Fruit fly (Drosophila melanogaster) whole organism, embryonic: ENCODE data around the gene CG42307.

Experiments used
- B-H2 ChIP-seq: fragments of 200-800 bp; sonication (Bioruptor generic); optimal IDR thresholded peaks from 2 replicates; lab custom pipeline; 2018; ENCODE audit warnings: missing biosample characterization, mild to moderate bottlenecking, missing genetic modification characterization
- CG10147 ChIP-seq: fragments of 200-800 bp; sonication (Bioruptor generic); optimal IDR thresholded peaks from 2 replicates; lab custom pipeline; 2019; ENCODE audit warnings: missing biosample characterization, mild to moderate bottlenecking, missing genetic modification characterization, moderate library complexity
- CG10543 ChIP-seq: fragments of 200-800 bp; sonication (Bioruptor generic); optimal IDR thresholded peaks from 3 replicates; lab custom pipeline; 2017; ENCODE audit warnings: missing biosample characterization, mild to moderate bottlenecking, missing genetic modification characterization, moderate library complexity
- CG11247 ChIP-seq: fragments of 200-800 bp; sonication (Bioruptor generic); IDR thresholded peaks from 2 replicates; pipeline ENCODE4 v1.3.6; 2022; ENCODE audit warnings: missing biosample characterization, missing genetic modification characterization
- CG11723 ChIP-seq: fragments of 200-800 bp; sonication (Bioruptor generic); optimal IDR thresholded peaks from 2 replicates; lab custom pipeline; 2017; ENCODE audit warnings: missing biosample characterization, mild to moderate bottlenecking, missing genetic modification characterization
- CG12942 ChIP-seq: fragments of 200-800 bp; sonication (Bioruptor generic); optimal IDR thresholded peaks from 3 replicates; lab custom pipeline; 2016; ENCODE audit warnings: missing biosample characterization, missing genetic modification characterization
- CG17328 ChIP-seq: fragments of 200-800 bp; sonication (Bioruptor generic); IDR thresholded peaks from 2 replicates; pipeline ENCODE4 v1.3.6; 2022; ENCODE audit warnings: missing biosample characterization, missing genetic modification characterization
- CG17385 ChIP-seq: fragments of 200-800 bp; sonication (Bioruptor generic); optimal IDR thresholded peaks from 3 replicates; lab custom pipeline; 2018; ENCODE audit warnings: missing biosample characterization, mild to moderate bottlenecking, missing genetic modification characterization
- CG18262 ChIP-seq: fragments of 200-800 bp; optimal IDR thresholded peaks from 3 replicates; lab custom pipeline; 2019; ENCODE audit warnings: missing biosample characterization, mild to moderate bottlenecking, missing genetic modification characterization, moderate library complexity
- CG18619 ChIP-seq: fragments of 200-800 bp; sonication (Bioruptor generic); optimal IDR thresholded peaks from 3 replicates; lab custom pipeline; 2017; ENCODE audit warnings: missing biosample characterization, mild to moderate bottlenecking, missing genetic modification characterization
- CG2116 ChIP-seq: fragments of 200-800 bp; sonication (Bioruptor generic); optimal IDR thresholded peaks from 3 replicates; lab custom pipeline; 2018; ENCODE audit warnings: missing biosample characterization, mild to moderate bottlenecking, missing genetic modification characterization
- CG2129 ChIP-seq: fragments of 200-800 bp; sonication (Bioruptor generic); IDR thresholded peaks from 2 replicates; pipeline ENCODE4 v1.3.6; 2022; ENCODE audit warnings: missing biosample characterization, missing genetic modification characterization; ENCODE audit not compliant: partially characterized antibody
- CG3726 ChIP-seq: fragments of 200-800 bp; sonication (Bioruptor generic); IDR thresholded peaks from 3 replicates; pipeline ENCODE4, ENCODE4 v1.3.6; 2022; ENCODE audit warnings: missing biosample characterization, missing genetic modification characterization
- CG4424 ChIP-seq: fragments of 200-800 bp; sonication (Bioruptor generic); optimal IDR thresholded peaks from 3 replicates; lab custom pipeline; 2016; ENCODE audit warnings: missing biosample characterization, missing genetic modification characterization
- CG4820 ChIP-seq: fragments of 200-800 bp; sonication (Bioruptor generic); optimal IDR thresholded peaks from 3 replicates; lab custom pipeline; 2016; ENCODE audit warnings: missing biosample characterization, missing genetic modification characterization
- CG5953 ChIP-seq: fragments of 200-800 bp; sonication (Bioruptor generic); IDR thresholded peaks from 2 replicates; pipeline ENCODE4 v1.3.6; 2022; ENCODE audit warnings: missing biosample characterization, missing genetic modification characterization
- CG9817 ChIP-seq: fragments of 200-800 bp; sonication (Bioruptor generic); optimal IDR thresholded peaks from 2 replicates; lab custom pipeline; 2018; ENCODE audit warnings: missing biosample characterization, mild to moderate bottlenecking, missing genetic modification characterization, moderate library complexity
- CG9932 ChIP-seq: fragments of 200-800 bp; sonication (Bioruptor generic); IDR thresholded peaks from 2 replicates; pipeline ENCODE4 v1.3.6; 2022; ENCODE audit warnings: missing biosample characterization, missing genetic modification characterization
- Chrac-16 ChIP-seq: fragments of 200-800 bp; sonication (Bioruptor generic); optimal IDR thresholded peaks from 3 replicates; lab custom pipeline; 2016; ENCODE audit warnings: missing biosample characterization, missing genetic modification characterization
- Doc2 ChIP-seq: fragments of 200-800 bp; sonication (Bioruptor generic); IDR thresholded peaks from 2 replicates; pipeline ENCODE4 v1.3.6; 2022; ENCODE audit warnings: missing biosample characterization, missing genetic modification characterization
- Eip74EF ChIP-seq, 2 experiments: fragments of 200-800 bp in 1 of 2; fragments of >200 bp in 1 of 2; sonication (Bioruptor generic) in 1 of 2; optimal IDR thresholded peaks; 2 replicates each; lab custom pipeline; 2017 to 2019; ENCODE audit warnings: missing biosample characterization in 2 of 2, missing genetic modification characterization in 2 of 2, mild to moderate bottlenecking in 1 of 2, moderate library complexity in 1 of 2
- HLH54F ChIP-seq: fragments of 200-800 bp; sonication (Bioruptor generic); optimal IDR thresholded peaks from 3 replicates; lab custom pipeline; 2016; ENCODE audit warnings: missing biosample characterization, missing genetic modification characterization
- Hand ChIP-seq: fragments of 200-800 bp; sonication (Bioruptor generic); optimal IDR thresholded peaks from 2 replicates; lab custom pipeline; 2017; ENCODE audit warnings: mild to moderate bottlenecking, missing biosample characterization, missing genetic modification reagents, missing genetic modification characterization
- Hey ChIP-seq: fragments of 200-800 bp; sonication (Bioruptor generic); optimal IDR thresholded peaks from 3 replicates; lab custom pipeline; 2018; ENCODE audit warnings: missing biosample characterization, mild to moderate bottlenecking, missing genetic modification characterization
- HmgD ChIP-seq: fragments of 200-800 bp; sonication (Bioruptor generic); optimal IDR thresholded peaks from 3 replicates; lab custom pipeline; 2016; ENCODE audit warnings: missing biosample characterization, missing genetic modification characterization
- HmgZ ChIP-seq: fragments of 200-800 bp; sonication (Bioruptor generic); optimal IDR thresholded peaks from 2 replicates; lab custom pipeline; 2018; ENCODE audit warnings: missing biosample characterization, mild to moderate bottlenecking, missing genetic modification characterization
- Jarid2 ChIP-seq: fragments of 200-800 bp; sonication (Bioruptor generic); optimal IDR thresholded peaks from 3 replicates; lab custom pipeline; 2017; ENCODE audit warnings: mild to moderate bottlenecking, missing biosample characterization, missing genetic modification reagents, missing genetic modification characterization
- Lpt ChIP-seq: fragments of >200 bp; optimal IDR thresholded peaks from 2 replicates; lab custom pipeline; 2018; ENCODE audit warnings: missing biosample characterization, missing genetic modification characterization
- MESR4 ChIP-seq: fragments of 200-800 bp; sonication (Bioruptor generic); optimal IDR thresholded peaks from 2 replicates; lab custom pipeline; 2018; ENCODE audit warnings: missing biosample characterization, mild to moderate bottlenecking, missing genetic modification characterization, moderate library complexity
- Meics ChIP-seq: fragments of 200-800 bp; sonication (Bioruptor generic); optimal IDR thresholded peaks from 2 replicates; lab custom pipeline; 2017; ENCODE audit warnings: missing biosample characterization, mild to moderate bottlenecking, missing genetic modification characterization
- Poxn ChIP-seq: fragments of 200-800 bp; sonication (Bioruptor generic); IDR thresholded peaks from 2 replicates; pipeline ENCODE4 v1.3.6; 2022; ENCODE audit warnings: missing biosample characterization, missing genetic modification characterization
- Ravus ChIP-seq: fragments of 200-800 bp; sonication (Bioruptor generic); IDR thresholded peaks from 2 replicates; pipeline ENCODE4 v1.3.6; 2022; ENCODE audit warnings: missing biosample characterization, missing genetic modification characterization
- Vsx1 ChIP-seq: fragments of 200-800 bp; sonication (Bioruptor generic); optimal IDR thresholded peaks from 2 replicates; lab custom pipeline; 2017; ENCODE audit warnings: missing biosample characterization, mild to moderate bottlenecking, missing genetic modification characterization, missing genetic modification reagents
- ap ChIP-seq: fragments of 200-800 bp; sonication (Bioruptor generic); IDR thresholded peaks from 2 replicates; pipeline ENCODE4 v1.3.6; 2022; ENCODE audit warnings: missing biosample characterization, missing genetic modification characterization
- ara ChIP-seq: fragments of 200-800 bp; sonication (Bioruptor generic); IDR thresholded peaks from 2 replicates; pipeline ENCODE4 v1.3.6; 2022; ENCODE audit warnings: missing biosample characterization, missing genetic modification characterization
- ase ChIP-seq: fragments of 200-800 bp; sonication (Bioruptor generic); IDR thresholded peaks from 3 replicates; pipeline ENCODE4 v1.3.6; 2022; ENCODE audit warnings: missing biosample characterization, missing genetic modification characterization
- bab2 ChIP-seq: fragments of 200-800 bp; sonication (Bioruptor generic); optimal IDR thresholded peaks from 2 replicates; lab custom pipeline; 2016; ENCODE audit warnings: missing biosample characterization, missing genetic modification characterization
- bowl ChIP-seq: fragments of 200-800 bp; sonication (Bioruptor generic); IDR thresholded peaks from 2 replicates; pipeline ENCODE4 v1.3.6; 2022; ENCODE audit warnings: missing biosample characterization, missing genetic modification characterization
- br ChIP-seq: fragments of >200 bp; optimal IDR thresholded peaks from 2 replicates; lab custom pipeline; 2017
- da ChIP-seq: fragments of 200-800 bp; sonication (Bioruptor generic); optimal IDR thresholded peaks from 2 replicates; lab custom pipeline; 2016; ENCODE audit warnings: missing biosample characterization, missing genetic modification characterization
- dm ChIP-seq: fragments of 200-800 bp; sonication (Bioruptor generic); optimal IDR thresholded peaks from 3 replicates; lab custom pipeline; 2016; ENCODE audit warnings: missing biosample characterization, missing genetic modification characterization
- eyg ChIP-seq: fragments of 200-800 bp; sonication (Bioruptor generic); optimal IDR thresholded peaks from 3 replicates; lab custom pipeline; 2016; ENCODE audit warnings: missing biosample characterization, missing genetic modification characterization
- fd102C ChIP-seq: fragments of 200-800 bp; sonication (Bioruptor generic); optimal IDR thresholded peaks from 2 replicates; lab custom pipeline; 2018; ENCODE audit warnings: missing biosample characterization, mild to moderate bottlenecking, missing genetic modification characterization, moderate library complexity
- mld ChIP-seq: fragments of 200-800 bp; sonication (Bioruptor generic); IDR thresholded peaks from 3 replicates; pipeline ENCODE4 v1.3.6; 2022; ENCODE audit warnings: missing biosample characterization, missing genetic modification characterization; ENCODE audit not compliant: partially characterized antibody
- nau ChIP-seq: fragments of 200-800 bp; sonication (Bioruptor generic); optimal IDR thresholded peaks from 3 replicates; lab custom pipeline; 2017; ENCODE audit warnings: missing biosample characterization, mild to moderate bottlenecking, missing genetic modification characterization, missing genetic modification reagents
- p53 ChIP-seq: fragments of 200-800 bp; sonication (Bioruptor generic); optimal IDR thresholded peaks from 2 replicates; lab custom pipeline; 2016; ENCODE audit warnings: missing biosample characterization, missing genetic modification characterization
- prd ChIP-seq, 3 experiments: fragments of >200 bp in 2 of 3; fragments of 200-800 bp in 1 of 3; sonication (Bioruptor generic) in 1 of 3; optimal IDR thresholded peaks in 2 of 3; IDR thresholded peaks in 1 of 3; 2 replicates in 2 of 3; 3 replicates in 1 of 3; pipeline versions ENCODE4 v1.3.6 to Lab custom; 2017 to 2022; ENCODE audit warnings: missing biosample characterization in 1 of 3, missing genetic modification characterization in 1 of 3
- ranshi ChIP-seq: fragments of 200-800 bp; sonication (Bioruptor generic); IDR thresholded peaks from 2 replicates; pipeline ENCODE4 v1.3.6; 2022; ENCODE audit warnings: missing biosample characterization, missing genetic modification characterization
- schlank ChIP-seq: fragments of 200-800 bp; sonication (Bioruptor generic); optimal IDR thresholded peaks from 2 replicates; lab custom pipeline; 2018; ENCODE audit warnings: missing biosample characterization, mild to moderate bottlenecking, missing genetic modification characterization
- sima ChIP-seq: fragments of 200-800 bp; sonication (Bioruptor generic); optimal IDR thresholded peaks from 2 replicates; lab custom pipeline; 2016; ENCODE audit warnings: missing biosample characterization, missing genetic modification characterization
- tgo ChIP-seq: fragments of 200-800 bp; sonication (Bioruptor generic); IDR thresholded peaks from 3 replicates; pipeline ENCODE4 v1.3.6; 2022; ENCODE audit warnings: missing biosample characterization, missing genetic modification characterization

Gene CG42307

dm6 chr3L:7323348-7323747, 5.6 kb upstream of the CG42307 start, which contains the start of the genes RhoGEF4 and Rint1 (continued):
- TF ChIP-seq prd (optimal IDR thresholded peaks at IDR 0.05; lab: Kevin White, UChicago) (no peak), prd (GFP tag; IDR thresholded peaks at IDR 0.05; lab: Robert Waterston, UW) (peak; percentile 89), da (GFP tag; lab: Kevin White, UChicago) (peak; percentile 20), CG3726 (GFP tag; lab: Robert Waterston, UW) (no peak), Hand (GFP tag; lab: Kevin White, UChicago) (no peak), mld (GFP tag; lab: Robert Waterston, UW) (no peak), CG17328 (GFP tag; lab: Robert Waterston, UW) (peak; percentile 63), fd102C (GFP tag; lab: Kevin White, UChicago) (no peak), CG18619 (peak; percentile 62), br (lab: Kevin White, UChicago) (no peak), dm (GFP tag; lab: Kevin White, UChicago) (peak; percentile 37), Chrac-16 (GFP tag; lab: Kevin White, UChicago) (peak; percentile 85), sima (GFP tag; lab: Kevin White, UChicago) (no peak), Meics (GFP tag; lab: Kevin White, UChicago) (peak; percentile 38), B-H2 (GFP tag; lab: Kevin White, UChicago) (peak; percentile 10), p53 (GFP tag; lab: Kevin White, UChicago) (no peak), Hey (tag; lab: Kevin White, UChicago) (no peak), Poxn (GFP tag; lab: Robert Waterston, UW) (no peak), CG10543 (peak; percentile 5), CG12942 (GFP tag; lab: Kevin White, UChicago) (peak; percentile 64), MESR4 (GFP tag; lab: Kevin White, UChicago) (peak; percentile 28), eyg (GFP tag; lab: Kevin White, UChicago) (no peak), ara (GFP tag; lab: Robert Waterston, UW) (peak; percentile 73), HLH54F (GFP tag; lab: Kevin White, UChicago) (peak; percentile 57), bowl (GFP tag; lab: Robert Waterston, UW) (no peak), schlank (no peak), tgo (GFP tag; lab: Robert Waterston, UW) (peak; percentile 77), CG2129 (GFP tag; lab: Robert Waterston, UW) (no peak), HmgD (GFP tag; lab: Kevin White, UChicago) (no peak), ap (GFP tag; lab: Robert Waterston, UW) (peak; percentile 34; the same call in 1 of the 2 replicates), Doc2 (GFP tag; lab: Robert Waterston, UW) (no peak), nau (GFP tag; lab: Kevin White, UChicago) (no peak), CG17385 (GFP tag; lab: Kevin White, UChicago) (no peak), HmgZ (peak; percentile 85), Ravus (no peak), CG18262 (peak; percentile 59), bab2 (GFP tag; lab: Kevin White, UChicago) (peak; percentile 56), CG4424 (peak; percentile 61), Jarid2 (GFP tag; lab: Kevin White, UChicago) (no peak), CG10147 (GFP tag; lab: Kevin White, UChicago) (peak; percentile 74), Eip74EF (GFP tag; optimal IDR thresholded peaks at IDR 0.05; lab: Kevin White, UChicago) (no peak), CG4820 (GFP tag; lab: Kevin White, UChicago) (peak; percentile 54), CG9817 (peak; percentile 71), CG11723 (no peak), CG11247 (GFP tag; lab: Robert Waterston, UW) (peak; percentile 75), Lpt (GFP tag; lab: Kevin White, UChicago) (no peak), CG9932 (GFP tag; lab: Robert Waterston, UW) (peak; percentile 92), Vsx1 (GFP tag; lab: Kevin White, UChicago) (no peak), ase (GFP tag; lab: Robert Waterston, UW) (0 out of 3 replicates have a peak, but pooled peaks have one; percentile 41), CG5953 (0 out of 2 replicates have a peak, but pooled peaks have one; percentile 7), ranshi (peak; percentile 79; the same call in 1 of the 2 replicates), CG2116 (GFP tag; lab: Kevin White, UChicago) (peak; percentile 69)
